Worm (Caenorhabditis elegans): ENCODE data around the gene F46H5.7.

The F46H5.7 gene

ce11 chrX:7233127-7234073 lies 9.4 kb downstream of the F46H5.7 start (continued):
- TF ChIP-seq ceh-28 (tag; optimal IDR thresholded peaks at IDR 0.05) (no peak), dve-1 (tag; optimal IDR thresholded peaks at IDR 0.05; ENCODE audit: insufficient read depth) (peak; percentile 29), F10B5.3 (tag; optimal IDR thresholded peaks at IDR 0.05) (no peak), nhr-11 (tag; optimal IDR thresholded peaks at IDR 0.05) (no peak), mxl-2 (GFP tag; conservative IDR thresholded peaks at IDR 0.05) (no peak), lsy-2 (tag; optimal IDR thresholded peaks at IDR 0.05) (peak in 1 of 2 experiments; percentile 8), spr-1 (tag; optimal IDR thresholded peaks at IDR 0.05) (no peak), lin-38 (GFP tag; IDR thresholded peaks at IDR 0.05) (no peak), zag-1 (tag; optimal IDR thresholded peaks at IDR 0.05) (no peak), mdt-29 (GFP tag; IDR thresholded peaks at IDR 0.05) (no peak), daf-12 (tag; optimal IDR thresholded peaks at IDR 0.05) (no peak), jun-1 (tag; optimal IDR thresholded peaks at IDR 0.05) (no peak), hmg-1.1 (GFP tag; IDR thresholded peaks at IDR 0.05) (no peak), zfp-2 (tag; optimal IDR thresholded peaks at IDR 0.05) (no peak), F49E8.2 (tag; optimal IDR thresholded peaks at IDR 0.05; ENCODE audit: borderline replicate concordance) (no peak), duxl-1 (tag; optimal IDR thresholded peaks at IDR 0.05; ENCODE audit: poor library complexity) (no peak), F37D6.2 (tag; optimal IDR thresholded peaks at IDR 0.05) (no peak), pqm-1 (tag; optimal IDR thresholded peaks at IDR 0.05) (peak; percentile 54), tag-97 (GFP tag; IDR thresholded peaks at IDR 0.05) (no peak), zip-11 (GFP tag; IDR thresholded peaks at IDR 0.05) (no peak), php-3 (GFP tag; IDR thresholded peaks at IDR 0.05) (no peak), aha-1 (tag) (peak; percentile 90), nhr-25 (tag; optimal IDR thresholded peaks at IDR 0.05; ENCODE audit: borderline replicate concordance, insufficient read depth) (no peak), R02D3.7 (tag; optimal IDR thresholded peaks at IDR 0.05) (no peak), sdz-12 (GFP tag; optimal IDR thresholded peaks at IDR 0.05) (no peak), lin-39 (tag; optimal IDR thresholded peaks at IDR 0.05) (no peak), Y105C5A.15 (GFP tag; IDR thresholded peaks at IDR 0.05) (no peak), mes-2 (tag; optimal IDR thresholded peaks at IDR 0.05; ENCODE audit: poor library complexity, severe bottlenecking) (peak; percentile 5), egl-43 (GFP tag; IDR thresholded peaks at IDR 0.05) (no peak), nhr-6 (tag; optimal IDR thresholded peaks at IDR 0.05) (peak; percentile 32), daf-16 (GFP tag; optimal IDR thresholded peaks at IDR 0.05) (peak in 1 of 2 experiments; percentile 10), daf-16 (tag; optimal IDR thresholded peaks at IDR 0.05) (peak; percentile 93), dmd-6 (GFP tag; IDR thresholded peaks at IDR 0.05) (peak; percentile 68), nhr-77 (tag; optimal IDR thresholded peaks at IDR 0.05) (no peak), hif-1 (tag; optimal IDR thresholded peaks at IDR 0.05) (no peak), Y5F2A.4 (GFP tag; optimal IDR thresholded peaks at IDR 0.05) (no peak), vab-7 (GFP tag; IDR thresholded peaks at IDR 0.05) (no peak), lim-7 (GFP tag; IDR thresholded peaks at IDR 0.05) (no peak), nhr-111 (GFP tag; optimal IDR thresholded peaks at IDR 0.05) (no peak), ZK546.5 (tag; optimal IDR thresholded peaks at IDR 0.05) (no peak), nhr-28 (tag; optimal IDR thresholded peaks at IDR 0.05) (peak; percentile 60), ces-1 (GFP tag; optimal IDR thresholded peaks at IDR 0.05) (no peak), dpl-1 (GFP tag; optimal IDR thresholded peaks at IDR 0.05) (no peak), ama-1 (optimal IDR thresholded peaks at IDR 0.05) (peak; percentile 35)

Data from whole organism, L4 larva.